Worm (Caenorhabditis elegans) whole organism, late embryonic: ENCODE results near the gene coa-7.

Source experiments
- K02D7.2 ChIP-seq: sonication (generic microtip); optimal IDR thresholded peaks from 2 replicates; lab custom pipeline; 2017; ENCODE audit warnings: mild to moderate bottlenecking, missing genetic modification characterization, missing compliant biosample characterization
- K09A11.1 ChIP-seq: sonication (generic microtip); optimal IDR thresholded peaks from 2 replicates; lab custom pipeline; 2017; ENCODE audit warnings: antibody characterized with exemption, mild to moderate bottlenecking, missing genetic modification characterization, missing compliant biosample characterization; ENCODE audit not compliant: insufficient read depth
- ahr-1 ChIP-seq: sonication (generic microtip); optimal IDR thresholded peaks from 2 replicates; lab custom pipeline; 2016; ENCODE audit warnings: missing genetic modification characterization, missing compliant biosample characterization
- ama-1 ChIP-seq: fragments of 150-350 bp; optimal IDR thresholded peaks from 2 replicates; lab custom pipeline; 2014
- ceh-18 ChIP-seq: sonication (generic microtip); optimal IDR thresholded peaks from 2 replicates; lab custom pipeline; 2016; ENCODE audit warnings: missing genetic modification characterization, missing compliant biosample characterization
- ceh-19 ChIP-seq: fragments of 200-800 bp; sonication (Bioruptor generic); optimal IDR thresholded peaks from 2 replicates; lab custom pipeline; 2018; ENCODE audit warnings: mild to moderate bottlenecking, missing genetic modification characterization, missing compliant biosample characterization
- ceh-22 ChIP-seq: sonication (generic microtip); optimal IDR thresholded peaks from 2 replicates; lab custom pipeline; 2017; ENCODE audit warnings: missing biosample characterization, missing genetic modification characterization
- ceh-24 ChIP-seq: sonication (generic microtip); optimal IDR thresholded peaks from 2 replicates; lab custom pipeline; 2016; ENCODE audit warnings: mild to moderate bottlenecking, missing genetic modification characterization, missing compliant biosample characterization
- ceh-30 ChIP-seq: fragments of 150-350 bp; optimal IDR thresholded peaks from 2 replicates; lab custom pipeline; 2014; ENCODE audit warnings: missing biosample characterization, missing genetic modification characterization
- ceh-31 ChIP-seq: sonication (generic microtip); optimal IDR thresholded peaks from 2 replicates; lab custom pipeline; 2016; ENCODE audit warnings: missing genetic modification characterization, missing compliant biosample characterization
- ceh-48 ChIP-seq: sonication (generic microtip); optimal IDR thresholded peaks from 2 replicates; lab custom pipeline; 2016; ENCODE audit warnings: missing genetic modification characterization, inconsistent platforms, missing compliant biosample characterization
- ceh-6 ChIP-seq: fragments of 200-800 bp; sonication (Bioruptor generic); optimal IDR thresholded peaks from 2 replicates; lab custom pipeline; 2018; ENCODE audit warnings: mild to moderate bottlenecking, missing genetic modification characterization, missing compliant biosample characterization
- ceh-9 ChIP-seq: sonication (generic microtip); optimal IDR thresholded peaks from 2 replicates; lab custom pipeline; 2016; ENCODE audit warnings: mild to moderate bottlenecking, missing genetic modification characterization, inconsistent platforms, missing compliant biosample characterization
- che-1 ChIP-seq: sonication (generic microtip); optimal IDR thresholded peaks from 2 replicates; lab custom pipeline; 2016; ENCODE audit warnings: mild to moderate bottlenecking, missing genetic modification characterization, missing compliant biosample characterization
- elt-2 ChIP-seq: sonication (generic microtip); optimal IDR thresholded peaks from 2 replicates; lab custom pipeline; 2016; ENCODE audit warnings: missing genetic modification reagents, missing genetic modification characterization, missing compliant biosample characterization
- ets-4 ChIP-seq: sonication (generic microtip); optimal IDR thresholded peaks from 2 replicates; lab custom pipeline; 2016; ENCODE audit warnings: missing genetic modification characterization, missing compliant biosample characterization
- fax-1 ChIP-seq: sonication (generic microtip); optimal IDR thresholded peaks from 2 replicates; lab custom pipeline; 2016; ENCODE audit warnings: missing genotype, missing genetic modification characterization, missing compliant biosample characterization
- fkh-6 ChIP-seq: sonication (generic microtip); optimal IDR thresholded peaks from 2 replicates; lab custom pipeline; 2016; ENCODE audit warnings: missing genetic modification characterization, missing compliant biosample characterization
- hlh-15 ChIP-seq: sonication (generic microtip); optimal IDR thresholded peaks from 2 replicates; lab custom pipeline; 2016; ENCODE audit warnings: missing genetic modification characterization, missing compliant biosample characterization
- hlh-6 ChIP-seq: sonication (generic microtip); optimal IDR thresholded peaks from 2 replicates; lab custom pipeline; 2016; ENCODE audit warnings: missing genotype, missing genetic modification characterization, missing compliant biosample characterization
- lin-11 ChIP-seq: fragments of 200-800 bp; sonication (Bioruptor generic); optimal IDR thresholded peaks from 2 replicates; lab custom pipeline; 2018; ENCODE audit warnings: mild to moderate bottlenecking, missing genetic modification characterization, missing compliant biosample characterization
- madf-2 ChIP-seq: sonication (generic microtip); optimal IDR thresholded peaks from 2 replicates; lab custom pipeline; 2017; ENCODE audit warnings: missing genetic modification characterization, missing compliant biosample characterization
- mec-3 ChIP-seq: sonication (generic microtip); optimal IDR thresholded peaks from 2 replicates; lab custom pipeline; 2016; ENCODE audit warnings: borderline replicate concordance, missing genetic modification characterization, missing compliant biosample characterization
- nfya-1 ChIP-seq: sonication (generic microtip); optimal IDR thresholded peaks from 2 replicates; lab custom pipeline; 2017; ENCODE audit warnings: missing genetic modification characterization, mild to moderate bottlenecking, missing compliant biosample characterization, antibody characterized with exemption, moderate library complexity
- nhr-232 ChIP-seq: sonication (generic microtip); optimal IDR thresholded peaks from 2 replicates; lab custom pipeline; 2016; ENCODE audit warnings: missing genetic modification characterization, missing compliant biosample characterization
- npax-4 ChIP-seq: sonication (generic microtip); optimal IDR thresholded peaks from 2 replicates; lab custom pipeline; 2016; ENCODE audit warnings: missing genetic modification characterization, missing compliant biosample characterization
- pat-9 ChIP-seq: fragments of 200-800 bp; sonication (Bioruptor generic); optimal IDR thresholded peaks from 2 replicates; lab custom pipeline; 2018; ENCODE audit warnings: mild to moderate bottlenecking, missing genetic modification characterization, moderate library complexity, missing compliant biosample characterization
- pax-1 ChIP-seq: fragments of 150-350 bp; optimal IDR thresholded peaks from 2 replicates; lab custom pipeline; 2014; ENCODE audit warnings: missing biosample characterization, missing genetic modification characterization
- pha-4 ChIP-seq: fragments of 150-350 bp; optimal IDR thresholded peaks from 2 replicates; lab custom pipeline; 2018; ENCODE audit warnings: missing biosample characterization, missing genetic modification reagents, missing genetic modification characterization
- ref-2 ChIP-seq: sonication (generic microtip); optimal IDR thresholded peaks from 2 replicates; lab custom pipeline; 2016; ENCODE audit warnings: missing genetic modification characterization, missing compliant biosample characterization
- sdc-2 ChIP-seq: sonication (generic microtip); optimal IDR thresholded peaks from 2 replicates; lab custom pipeline; 2016; ENCODE audit warnings: missing genotype, missing genetic modification characterization, missing compliant biosample characterization
- sox-2 ChIP-seq: fragments of 200-800 bp; sonication (Bioruptor generic); IDR thresholded peaks from 2 replicates; pipeline ENCODE4 v1.3.6; 2022; ENCODE audit warnings: missing genetic modification reagents, missing genetic modification characterization, missing compliant biosample characterization
- syd-9 ChIP-seq: sonication (generic microtip); optimal IDR thresholded peaks from 2 replicates; lab custom pipeline; 2016; ENCODE audit warnings: mild to moderate bottlenecking, missing genetic modification characterization, moderate library complexity, missing compliant biosample characterization
- tbx-2 ChIP-seq: sonication (generic microtip); optimal IDR thresholded peaks from 2 replicates; lab custom pipeline; 2016; ENCODE audit warnings: missing genetic modification characterization, missing compliant biosample characterization
- ttx-3 ChIP-seq: sonication (generic microtip); optimal IDR thresholded peaks from 2 replicates; lab custom pipeline; 2016; ENCODE audit warnings: missing genetic modification reagents, missing genetic modification characterization, missing compliant biosample characterization
- unc-3 ChIP-seq, 2 experiments: fragments of 200-800 bp in 1 of 2; sonication (Bioruptor generic) in 1 of 2; sonication (generic microtip) in 1 of 2; conservative IDR thresholded peaks in 1 of 2; optimal IDR thresholded peaks in 1 of 2; 2 replicates each; pipeline versions ENCODE4 v1.3.6 to Lab custom; 2016 to 2022; ENCODE audit warnings: missing compliant biosample characterization in 2 of 2, missing genetic modification characterization in 2 of 2, missing genetic modification reagents in 1 of 2
- unc-86 ChIP-seq: sonication (generic microtip); optimal IDR thresholded peaks from 2 replicates; lab custom pipeline; 2016; ENCODE audit warnings: missing genetic modification characterization, missing compliant biosample characterization

Gene coa-7

ce11 chrII:11634057-11634676 lies 16.8 kb downstream of the coa-7 start (continued):
- TF ChIP-seq ceh-24 (tag; lab: Kevin White, UChicago) (no peak), unc-86 (no peak), ceh-18 (tag; lab: Kevin White, UChicago) (peak; percentile 89), hlh-15 (tag; lab: Kevin White, UChicago) (no peak), mec-3 (no peak), unc-3 (GFP tag; conservative IDR thresholded peaks at IDR 0.05; lab: Robert Waterston, UW) (no peak), unc-3 (tag; optimal IDR thresholded peaks at IDR 0.05; lab: Kevin White, UChicago) (no peak), ceh-6 (GFP tag; lab: Kevin White, UChicago) (peak; percentile 42), syd-9 (tag; lab: Kevin White, UChicago) (peak; percentile 69), ttx-3 (tag; lab: Kevin White, UChicago) (no peak), ceh-19 (peak; percentile 64), lin-11 (no peak), npax-4 (no peak), tbx-2 (tag; lab: Kevin White, UChicago) (peak; percentile 90), fax-1 (tag; lab: Kevin White, UChicago) (no peak), fkh-6 (tag; lab: Kevin White, UChicago) (peak; percentile 2), sox-2 (GFP tag; lab: Robert Waterston, UW) (peak; percentile 24; the same call in 1 of the 2 replicates)

- TF ChIP-seq ttx-3 (tag; lab: Kevin White, UChicago) (no peak), ets-4 (tag; lab: Kevin White, UChicago) (no peak), madf-2 (tag; lab: Kevin White, UChicago) (no peak), pat-9 (tag; lab: Kevin White, UChicago) (no peak), pax-1 (no peak), ceh-31 (tag; lab: Kevin White, UChicago) (no peak), ahr-1 (no peak), elt-2 (tag; lab: Kevin White, UChicago) (no peak), K09A11.1 (tag; lab: Kevin White, UChicago) (no peak), fkh-6 (tag; lab: Kevin White, UChicago) (no peak), pha-4 (tag; lab: Kevin White, UChicago) (no peak), npax-4 (no peak), ceh-48 (tag; lab: Kevin White, UChicago) (no peak), ama-1 (lab: Kevin White, UChicago) (no peak), ceh-22 (tag; lab: Kevin White, UChicago) (no peak), syd-9 (tag; lab: Kevin White, UChicago) (no peak), che-1 (tag; lab: Kevin White, UChicago) (no peak), fax-1 (tag; lab: Kevin White, UChicago) (no peak)
Observed at ce11 chrII:11633509-11633908, 17.4 kb downstream of the coa-7 start, which contains the start of gene din-1. TSS of gene din-1 (minus strand) at chrII:11633609.

ce11 chrII:11632689-11633088 lies 18.3 kb downstream of the coa-7 start:
- peak; percentile 26 for TF ChIP-seq syd-9 (tag; lab: Kevin White, UChicago)
- TF ChIP-seq ceh-9 (tag; lab: Kevin White, UChicago) = no peak
- TF ChIP-seq sdc-2 = peak; percentile 19
- TF ChIP-seq tbx-2 (tag; lab: Kevin White, UChicago) = peak; percentile 58
- TF ChIP-seq ceh-31 (tag; lab: Kevin White, UChicago) = peak; percentile 27
- TF ChIP-seq hlh-6 (tag; lab: Kevin White, UChicago) = peak; percentile 27
- TF ChIP-seq elt-2 (tag; lab: Kevin White, UChicago) = peak; percentile 3
- peak; percentile 19 for TF ChIP-seq ref-2 (tag; lab: Kevin White, UChicago)
- no peak for TF ChIP-seq nhr-232 (tag; lab: Kevin White, UChicago)
- TF ChIP-seq nfya-1 = peak; percentile 17
- TF ChIP-seq K02D7.2 (tag; lab: Kevin White, UChicago) = no peak
- TF ChIP-seq ceh-30 = no peak
- TF ChIP-seq, all 69 proteins: peak for 8
